Worm (Caenorhabditis elegans) whole organism, late embryonic: ENCODE data around the gene cho-1.

Experiments
- K02D7.2 ChIP-seq: sonication (generic microtip); optimal IDR thresholded peaks from 2 replicates; lab custom pipeline; 2017; ENCODE audit warnings: mild to moderate bottlenecking, missing genetic modification characterization, missing compliant biosample characterization
- ceh-14 ChIP-seq: sonication (generic microtip); optimal IDR thresholded peaks from 2 replicates; lab custom pipeline; 2016; ENCODE audit warnings: missing genotype, missing genetic modification characterization, missing compliant biosample characterization
- ceh-45 ChIP-seq: fragments of 200-800 bp; sonication (Bioruptor generic); IDR thresholded peaks from 2 replicates; pipeline ENCODE4 v1.3.6; 2022; ENCODE audit warnings: missing genetic modification reagents, missing genetic modification characterization, missing compliant biosample characterization
- dmd-4 ChIP-seq: sonication (generic microtip); optimal IDR thresholded peaks from 2 replicates; lab custom pipeline; 2016; ENCODE audit warnings: borderline replicate concordance, missing genetic modification characterization, missing compliant biosample characterization
- pqm-1 ChIP-seq: sonication (generic microtip); optimal IDR thresholded peaks from 2 replicates; lab custom pipeline; 2016; ENCODE audit warnings: missing genetic modification characterization, missing compliant biosample characterization
- sox-4 ChIP-seq: sonication (generic microtip); optimal IDR thresholded peaks from 2 replicates; lab custom pipeline; 2017; ENCODE audit warnings: mild to moderate bottlenecking, missing genetic modification characterization, inconsistent platforms, missing compliant biosample characterization
- tbx-2 ChIP-seq: sonication (generic microtip); optimal IDR thresholded peaks from 2 replicates; lab custom pipeline; 2016; ENCODE audit warnings: missing genetic modification characterization, missing compliant biosample characterization
- unc-86 ChIP-seq: sonication (generic microtip); optimal IDR thresholded peaks from 2 replicates; lab custom pipeline; 2016; ENCODE audit warnings: missing genetic modification characterization, missing compliant biosample characterization

- no peak for TF ChIP-seq unc-86 (tag; lab: Kevin White, UChicago)
- no peak for TF ChIP-seq tbx-2 (tag; lab: Kevin White, UChicago)
- TF ChIP-seq sox-4 (tag; lab: Kevin White, UChicago) = no peak
- TF ChIP-seq ceh-45 = no peak
- no peak for TF ChIP-seq K02D7.2 (tag; lab: Kevin White, UChicago)
- no peak for TF ChIP-seq ceh-14 (tag; lab: Kevin White, UChicago)
- TF ChIP-seq pqm-1 (tag; lab: Kevin White, UChicago) = no peak
- TF ChIP-seq dmd-4 (tag; lab: Kevin White, UChicago) = no peak
Observed at ce11 chrIV:13197282-13197681, 17.1 kb downstream of the cho-1 start, which contains the start of gene C48D1.1.
